Fruit fly (Drosophila melanogaster) whole organism, embryonic: Measurements from ENCODE around the gene Ugt35A1.

Source experiments
- CG10274 ChIP-seq: fragments of 200-800 bp; sonication (Bioruptor generic); optimal IDR thresholded peaks from 3 replicates; lab custom pipeline; 2017; ENCODE audit warnings: missing biosample characterization, mild to moderate bottlenecking, missing genetic modification characterization
- CG10366 ChIP-seq: fragments of 200-800 bp; sonication (Bioruptor generic); IDR thresholded peaks from 2 replicates; pipeline ENCODE4 v1.3.6; 2022; ENCODE audit warnings: missing biosample characterization, missing genetic modification characterization
- CG11093 ChIP-seq: fragments of 200-800 bp; sonication (Bioruptor generic); IDR thresholded peaks from 3 replicates; pipeline ENCODE4 v1.3.6; 2022; ENCODE audit warnings: missing biosample characterization, missing genetic modification characterization
- CG12219 ChIP-seq: fragments of 200-800 bp; sonication (Bioruptor generic); optimal IDR thresholded peaks from 3 replicates; lab custom pipeline; 2018; ENCODE audit warnings: missing biosample characterization, mild to moderate bottlenecking, missing genetic modification characterization
- CG12769 ChIP-seq: fragments of 200-800 bp; sonication (Bioruptor generic); optimal IDR thresholded peaks from 2 replicates; lab custom pipeline; 2019; ENCODE audit warnings: missing biosample characterization, mild to moderate bottlenecking, missing genetic modification characterization, moderate library complexity
- CG13123 ChIP-seq: fragments of 200-800 bp; sonication (Bioruptor generic); optimal IDR thresholded peaks from 2 replicates; lab custom pipeline; 2016; ENCODE audit warnings: missing biosample characterization, missing genetic modification characterization
- CG13624 ChIP-seq: fragments of 200-800 bp; sonication (Bioruptor generic); optimal IDR thresholded peaks from 2 replicates; lab custom pipeline; 2016; ENCODE audit warnings: missing biosample characterization, missing genetic modification characterization
- CG14441 ChIP-seq: fragments of 200-800 bp; sonication (Bioruptor generic); IDR thresholded peaks from 2 replicates; pipeline ENCODE4 v1.3.6; 2022; ENCODE audit warnings: missing biosample characterization, missing genetic modification characterization
- CG1792 ChIP-seq: fragments of 200-800 bp; sonication (Bioruptor generic); optimal IDR thresholded peaks from 2 replicates; lab custom pipeline; 2016; ENCODE audit warnings: missing biosample characterization, missing genetic modification characterization
- CG18476 ChIP-seq: fragments of 200-800 bp; sonication (Bioruptor generic); optimal IDR thresholded peaks from 2 replicates; lab custom pipeline; 2016; ENCODE audit warnings: missing biosample characterization, mild to moderate bottlenecking, missing genetic modification characterization
- CG2889 ChIP-seq: fragments of 200-800 bp; sonication (Bioruptor generic); IDR thresholded peaks from 3 replicates; pipeline ENCODE4 v1.3.6; 2022; ENCODE audit warnings: missing biosample characterization, missing genetic modification characterization
- CG30431 ChIP-seq: fragments of 200-800 bp; sonication (Bioruptor generic); optimal IDR thresholded peaks from 2 replicates; lab custom pipeline; 2017; ENCODE audit warnings: missing biosample characterization, missing genetic modification characterization
- CG31365 ChIP-seq: fragments of 200-800 bp; sonication (Bioruptor generic); optimal IDR thresholded peaks from 2 replicates; lab custom pipeline; 2018; ENCODE audit warnings: missing biosample characterization, mild to moderate bottlenecking, missing genetic modification characterization
- CG33213 ChIP-seq: fragments of 200-800 bp; sonication (Bioruptor generic); optimal IDR thresholded peaks from 3 replicates; lab custom pipeline; 2016; ENCODE audit warnings: missing biosample characterization, missing genetic modification characterization
- CG3726 ChIP-seq: fragments of 200-800 bp; sonication (Bioruptor generic); IDR thresholded peaks from 3 replicates; pipeline ENCODE4, ENCODE4 v1.3.6; 2022; ENCODE audit warnings: missing biosample characterization, missing genetic modification characterization
- CG6175 ChIP-seq: fragments of 200-800 bp; sonication (Bioruptor generic); IDR thresholded peaks from 3 replicates; pipeline ENCODE4 v1.3.6; 2022; ENCODE audit warnings: missing biosample characterization, missing genetic modification characterization
- CG6689 ChIP-seq: fragments of 200-800 bp; sonication (Bioruptor generic); IDR thresholded peaks from 2 replicates; pipeline ENCODE4 v1.3.6; 2022; ENCODE audit warnings: missing biosample characterization, missing genetic modification characterization
- CG7271 ChIP-seq: fragments of 200-800 bp; sonication (Bioruptor generic); optimal IDR thresholded peaks from 2 replicates; lab custom pipeline; 2018; ENCODE audit warnings: missing biosample characterization, mild to moderate bottlenecking, missing genetic modification characterization, moderate library complexity
- CG7556 ChIP-seq: fragments of 200-800 bp; sonication (Bioruptor generic); optimal IDR thresholded peaks from 2 replicates; lab custom pipeline; 2017; ENCODE audit warnings: missing biosample characterization, mild to moderate bottlenecking, missing genetic modification characterization
- CG7786 ChIP-seq: fragments of 200-800 bp; sonication (Bioruptor generic); optimal IDR thresholded peaks from 2 replicates; lab custom pipeline; 2016; ENCODE audit warnings: missing biosample characterization, missing genetic modification characterization
- CG7928 ChIP-seq: fragments of 200-800 bp; sonication (Bioruptor generic); optimal IDR thresholded peaks from 2 replicates; lab custom pipeline; 2017; ENCODE audit warnings: missing biosample characterization, mild to moderate bottlenecking, missing genetic modification characterization
- CG8388 ChIP-seq: fragments of 200-800 bp; sonication (Bioruptor generic); optimal IDR thresholded peaks from 2 replicates; lab custom pipeline; 2019; ENCODE audit warnings: missing biosample characterization, mild to moderate bottlenecking, missing genetic modification characterization, moderate library complexity
- Dfd ChIP-seq, 2 experiments: fragments of >200 bp; optimal IDR thresholded peaks; 2 replicates each; lab custom pipeline; 2017; ENCODE audit warnings: missing biosample characterization in 2 of 2, missing genetic modification characterization in 2 of 2
- Doc2 ChIP-seq: fragments of 200-800 bp; sonication (Bioruptor generic); IDR thresholded peaks from 2 replicates; pipeline ENCODE4 v1.3.6; 2022; ENCODE audit warnings: missing biosample characterization, missing genetic modification characterization
- Dp ChIP-seq: fragments of 200-800 bp; sonication (Bioruptor generic); optimal IDR thresholded peaks from 2 replicates; lab custom pipeline; 2018; ENCODE audit warnings: missing biosample characterization, mild to moderate bottlenecking, missing genetic modification characterization, moderate library complexity
- Eip74EF ChIP-seq, 2 experiments: fragments of 200-800 bp in 1 of 2; fragments of >200 bp in 1 of 2; sonication (Bioruptor generic) in 1 of 2; optimal IDR thresholded peaks; 2 replicates each; lab custom pipeline; 2017 to 2019; ENCODE audit warnings: missing biosample characterization in 2 of 2, missing genetic modification characterization in 2 of 2, mild to moderate bottlenecking in 1 of 2, moderate library complexity in 1 of 2
- Hr3 ChIP-seq: fragments of 200-800 bp; sonication (Bioruptor generic); optimal IDR thresholded peaks from 3 replicates; lab custom pipeline; 2016; ENCODE audit warnings: missing biosample characterization, missing genetic modification characterization
- Lim3 ChIP-seq: fragments of 200-800 bp; sonication (Bioruptor generic); IDR thresholded peaks from 2 replicates; pipeline ENCODE4 v1.3.6; 2022; ENCODE audit warnings: missing biosample characterization, missing genetic modification characterization
- Mrtf ChIP-seq: fragments of 200-800 bp; sonication (Bioruptor generic); IDR thresholded peaks from 3 replicates; pipeline ENCODE4 v1.3.6; 2022; ENCODE audit warnings: missing biosample characterization, missing genetic modification characterization
- NFAT ChIP-seq: fragments of 200-800 bp; sonication (Bioruptor generic); IDR thresholded peaks from 2 replicates; pipeline ENCODE4 v1.3.6; 2022; ENCODE audit warnings: missing biosample characterization, missing genetic modification characterization
- Nf-YB ChIP-seq: fragments of 200-800 bp; sonication (Bioruptor generic); optimal IDR thresholded peaks from 3 replicates; lab custom pipeline; 2019; ENCODE audit warnings: missing biosample characterization, mild to moderate bottlenecking, missing genetic modification characterization, moderate library complexity
- al ChIP-seq: fragments of 200-800 bp; sonication (Bioruptor generic); IDR thresholded peaks from 2 replicates; pipeline ENCODE4 v1.3.6; 2022; ENCODE audit warnings: missing biosample characterization, missing genetic modification characterization
- bbx ChIP-seq: fragments of 200-800 bp; sonication (Bioruptor generic); IDR thresholded peaks from 2 replicates; pipeline ENCODE4 v1.3.6; 2022; ENCODE audit warnings: missing biosample characterization, missing genetic modification characterization; ENCODE audit not compliant: partially characterized antibody
- corto ChIP-seq: fragments of 200-800 bp; sonication (Bioruptor generic); optimal IDR thresholded peaks from 2 replicates; lab custom pipeline; 2016; ENCODE audit warnings: missing biosample characterization, mild to moderate bottlenecking, missing genetic modification characterization, moderate library complexity
- cwo ChIP-seq: fragments of 200-800 bp; sonication (Bioruptor generic); optimal IDR thresholded peaks from 3 replicates; lab custom pipeline; 2017; ENCODE audit warnings: missing biosample characterization, missing genetic modification characterization, mild to moderate bottlenecking, moderate library complexity, missing genetic modification reagents
- eve ChIP-seq, 2 experiments: fragments of >200 bp; optimal IDR thresholded peaks; 2 replicates each; lab custom pipeline; 2017; ENCODE audit warnings: missing biosample characterization in 2 of 2, missing genetic modification characterization in 2 of 2
- fd102C ChIP-seq: fragments of 200-800 bp; sonication (Bioruptor generic); optimal IDR thresholded peaks from 2 replicates; lab custom pipeline; 2018; ENCODE audit warnings: missing biosample characterization, mild to moderate bottlenecking, missing genetic modification characterization, moderate library complexity
- h ChIP-seq: fragments of >200 bp; optimal IDR thresholded peaks from 2 replicates; lab custom pipeline; 2017
- her ChIP-seq: fragments of 200-800 bp; sonication (Bioruptor generic); optimal IDR thresholded peaks from 2 replicates; lab custom pipeline; 2016; ENCODE audit warnings: missing biosample characterization, missing genetic modification characterization
- ken ChIP-seq: fragments of 200-800 bp; sonication (Bioruptor generic); IDR thresholded peaks from 3 replicates; pipeline ENCODE4 v1.3.6; 2022; ENCODE audit warnings: missing biosample characterization, missing genetic modification characterization
- nau ChIP-seq: fragments of 200-800 bp; sonication (Bioruptor generic); optimal IDR thresholded peaks from 3 replicates; lab custom pipeline; 2017; ENCODE audit warnings: missing biosample characterization, mild to moderate bottlenecking, missing genetic modification characterization, missing genetic modification reagents
- nerfin-2 ChIP-seq: fragments of 200-800 bp; sonication (Bioruptor generic); IDR thresholded peaks from 2 replicates; pipeline ENCODE4 v1.3.6; 2022; ENCODE audit warnings: missing biosample characterization, missing genetic modification characterization; ENCODE audit not compliant: partially characterized antibody
- pros ChIP-seq: fragments of 200-800 bp; sonication (Bioruptor generic); optimal IDR thresholded peaks from 3 replicates; lab custom pipeline; 2019; ENCODE audit warnings: missing biosample characterization, mild to moderate bottlenecking, missing genetic modification characterization, moderate library complexity
- row ChIP-seq: fragments of 200-800 bp; sonication (Bioruptor generic); IDR thresholded peaks from 3 replicates; pipeline ENCODE4 v1.3.6; 2022; ENCODE audit warnings: missing biosample characterization, missing genetic modification characterization
- tap ChIP-seq: fragments of 200-800 bp; optimal IDR thresholded peaks from 3 replicates; lab custom pipeline; 2019; ENCODE audit warnings: missing biosample characterization, mild to moderate bottlenecking, missing genetic modification characterization, moderate library complexity
- tna ChIP-seq: fragments of 200-800 bp; sonication (Bioruptor generic); IDR thresholded peaks from 2 replicates; pipeline ENCODE4 v1.3.6; 2022; ENCODE audit warnings: missing biosample characterization, missing genetic modification characterization; ENCODE audit not compliant: partially characterized antibody
- trem ChIP-seq: fragments of 200-800 bp; optimal IDR thresholded peaks from 3 replicates; lab custom pipeline; 2019; ENCODE audit warnings: missing biosample characterization, mild to moderate bottlenecking, missing genetic modification characterization, moderate library complexity
- z ChIP-seq: fragments of 200-800 bp; sonication (Bioruptor generic); IDR thresholded peaks from 3 replicates; pipeline ENCODE4 v1.3.6; 2022; ENCODE audit warnings: missing biosample characterization, missing genetic modification characterization
- zfh1 ChIP-seq: fragments of 200-800 bp; sonication (Bioruptor generic); IDR thresholded peaks from 3 replicates; pipeline ENCODE4 v1.3.6; 2022; ENCODE audit warnings: missing biosample characterization, missing genetic modification characterization

Gene Ugt35A1

DNA sequence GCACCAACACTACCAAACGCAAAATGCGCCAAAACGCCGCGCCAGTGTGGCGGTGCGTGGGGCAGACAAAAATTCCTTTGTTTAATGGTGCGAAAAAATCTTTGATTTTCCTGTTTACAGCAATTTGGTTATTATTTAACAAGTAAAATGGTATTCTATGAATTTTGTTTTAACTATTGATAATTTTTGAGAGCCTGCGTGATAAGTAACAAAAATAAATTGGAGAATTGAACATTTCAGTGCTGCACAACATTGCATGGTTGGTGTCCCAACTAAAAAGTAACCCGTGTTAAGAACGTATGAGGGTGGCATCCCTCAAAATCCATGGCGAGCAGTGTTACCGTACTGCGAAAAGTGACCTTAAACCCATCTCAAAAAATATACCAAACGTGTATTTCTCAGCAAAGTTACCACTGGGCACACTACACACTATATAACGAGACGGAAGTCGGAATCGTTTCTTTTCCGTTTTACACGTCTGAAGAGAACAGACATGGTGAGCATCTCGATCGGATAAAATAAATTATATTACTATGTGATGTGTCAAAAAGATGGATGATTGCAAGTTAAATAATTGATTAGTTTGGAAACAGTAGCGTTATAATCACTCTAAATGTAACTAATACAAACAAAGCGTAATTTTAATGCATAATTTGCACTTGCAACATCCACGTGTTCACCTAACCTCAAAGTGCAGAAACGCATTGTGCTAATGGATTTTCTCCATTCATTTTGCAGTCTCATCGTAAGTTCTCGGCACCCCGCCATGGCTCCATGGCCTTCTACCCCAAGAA lies 49.2 kb upstream of the Ugt35A1 start, which contains the start of the genes CG6693 and RpL3 (continued):
- TF ChIP-seq ken (GFP tag; lab: Robert Waterston, UW) (peak; percentile 58; the same call in 2 of the 3 replicates), eve (GFP tag; optimal IDR thresholded peaks at IDR 0.05; lab: Kevin White, UChicago) (no peak), Dfd (GFP tag; optimal IDR thresholded peaks at IDR 0.05; lab: Kevin White, UChicago) (no peak), CG7556 (GFP tag; lab: Kevin White, UChicago) (peak; percentile 56), CG33213 (peak; percentile 87), CG31365 (tag; lab: Kevin White, UChicago) (peak; percentile 85), CG10366 (peak; percentile 27; the same call in 1 of the 2 replicates), trem (tag; lab: Kevin White, UChicago) (peak; percentile 94), CG13624 (GFP tag; lab: Kevin White, UChicago) (peak; percentile 72), al (peak; percentile 29; the same call in 1 of the 2 replicates), CG6175 (GFP tag; lab: Robert Waterston, UW) (peak; percentile 36; the same call in 1 of the 3 replicates), nerfin-2 (GFP tag; lab: Robert Waterston, UW) (no peak), CG2889 (no peak), CG11093 (GFP tag; lab: Robert Waterston, UW) (no peak), nau (GFP tag; lab: Kevin White, UChicago) (no peak), Lim3 (GFP tag; lab: Robert Waterston, UW) (no peak), CG13123 (peak; percentile 49), Eip74EF (GFP tag; optimal IDR thresholded peaks at IDR 0.05; lab: Kevin White, UChicago) (peak in 1 of 2 experiments; percentile 83), CG7786 (GFP tag; lab: Kevin White, UChicago) (peak; percentile 24), corto (GFP tag; lab: Kevin White, UChicago) (no peak), row (GFP tag; lab: Robert Waterston, UW) (peak; percentile 36), z (GFP tag; lab: Robert Waterston, UW) (peak; percentile 56; the same call in 1 of the 3 replicates), CG30431 (GFP tag; lab: Kevin White, UChicago) (no peak), CG7928 (peak; percentile 97), Mrtf (GFP tag; lab: Robert Waterston, UW) (peak; percentile 51; the same call in 1 of the 3 replicates), cwo (GFP tag; lab: Kevin White, UChicago) (peak; percentile 61), fd102C (peak; percentile 74), CG8388 (GFP tag; lab: Kevin White, UChicago) (peak; percentile 58), CG10274 (GFP tag; lab: Kevin White, UChicago) (peak; percentile 0), Nf-YB (GFP tag; lab: Kevin White, UChicago) (peak; percentile 56), CG6689 (GFP tag; lab: Robert Waterston, UW) (peak; percentile 60), zfh1 (GFP tag; lab: Robert Waterston, UW) (peak; percentile 72), CG12769 (tag; lab: Kevin White, UChicago) (peak; percentile 82), CG7271 (tag; lab: Kevin White, UChicago) (peak; percentile 82), Doc2 (GFP tag; lab: Robert Waterston, UW) (no peak), CG1792 (GFP tag; lab: Kevin White, UChicago) (no peak), bbx (GFP tag; lab: Robert Waterston, UW) (peak; percentile 63; the same call in 1 of the 2 replicates), CG14441 (GFP tag; lab: Robert Waterston, UW) (no peak), Dp (GFP tag; lab: Kevin White, UChicago) (peak; percentile 79), NFAT (GFP tag; lab: Robert Waterston, UW) (peak; percentile 88), CG3726 (GFP tag; lab: Robert Waterston, UW) (no peak), tna (peak; percentile 27; the same call in 1 of the 2 replicates), h (lab: Kevin White, UChicago) (no peak), her (GFP tag; lab: Kevin White, UChicago) (peak; percentile 62), tap (tag; lab: Kevin White, UChicago) (peak; percentile 84), pros (peak; percentile 53), CG12219 (peak; percentile 86), Hr3 (GFP tag; lab: Kevin White, UChicago) (peak; percentile 42), CG18476 (peak; percentile 22)
